2 fruit fly cellular contexts compared by ENCODE assay signal in genomic region chrX:4106756-4107155, dm6.
TF ChIP-seq lines count a peak whose summit lies in the region.

No protein-coding gene starts in this region.

TF ChIP-seq in whole organism, embryonic, 481 proteins besides CTCF, POLR2A, EP300 and RAD21 (continued from another document and continues in another):
- TF ChIP-seq Meics (GFP tag; optimal IDR thresholded peaks at IDR 0.05; lab: Kevin White, UChicago): no peak
- no peak for TF ChIP-seq btn (GFP tag; optimal IDR thresholded peaks at IDR 0.05; lab: Kevin White, UChicago)
- no peak for TF ChIP-seq CG6175 (GFP tag; IDR thresholded peaks at IDR 0.05; lab: Robert Waterston, UW)
- peak; percentile 48 for TF ChIP-seq CG18599 (GFP tag; optimal IDR thresholded peaks at IDR 0.05; lab: Kevin White, UChicago)
- peak; percentile 5 for TF ChIP-seq Abd-B (GFP tag; optimal IDR thresholded peaks at IDR 0.05; lab: Kevin White, UChicago)
- no peak for TF ChIP-seq CG12942 (GFP tag; optimal IDR thresholded peaks at IDR 0.05; lab: Kevin White, UChicago)
- TF ChIP-seq croc (GFP tag; conservative IDR thresholded peaks at IDR 0.05; lab: Robert Waterston, UW): peak; percentile 30; the same call in 2 of the 3 replicates
- TF ChIP-seq CG6813 (GFP tag; optimal IDR thresholded peaks at IDR 0.05; lab: Kevin White, UChicago): peak; percentile 55
- no peak for TF ChIP-seq CG3407 (GFP tag; optimal IDR thresholded peaks at IDR 0.05; lab: Kevin White, UChicago)
- no peak for TF ChIP-seq dimm (GFP tag; IDR thresholded peaks at IDR 0.05; lab: Robert Waterston, UW)
- TF ChIP-seq pzg (GFP tag; optimal IDR thresholded peaks at IDR 0.05; lab: Kevin White, UChicago): no peak
- no peak for TF ChIP-seq hkb (optimal IDR thresholded peaks at IDR 0.05; lab: Kevin White, UChicago)
- TF ChIP-seq hkb (GFP tag; IDR thresholded peaks at IDR 0.05; lab: Robert Waterston, UW): peak; percentile 36; the same call in 1 of the 2 replicates
- no peak for TF ChIP-seq ranshi (GFP tag; IDR thresholded peaks at IDR 0.05; lab: Robert Waterston, UW)
- no peak for TF ChIP-seq otp (GFP tag; IDR thresholded peaks at IDR 0.05; lab: Robert Waterston, UW)
- peak; percentile 54 for TF ChIP-seq Hmr (GFP tag; optimal IDR thresholded peaks at IDR 0.05; lab: Kevin White, UChicago)
- TF ChIP-seq fd96Cb (tag; optimal IDR thresholded peaks at IDR 0.05; lab: Kevin White, UChicago): peak; percentile 10
- TF ChIP-seq kni (GFP tag; optimal IDR thresholded peaks at IDR 0.05; lab: Kevin White, UChicago): no peak
- TF ChIP-seq CG10462 (GFP tag; optimal IDR thresholded peaks at IDR 0.05; lab: Kevin White, UChicago): no peak
- 0 out of 2 replicates have a peak, but pooled peaks have one; percentile 13 for TF ChIP-seq CG4360 (GFP tag; IDR thresholded peaks at IDR 0.05; lab: Robert Waterston, UW)
- no peak for TF ChIP-seq HLH54F (GFP tag; optimal IDR thresholded peaks at IDR 0.05; lab: Kevin White, UChicago)
- no peak for TF ChIP-seq twi (tag; optimal IDR thresholded peaks at IDR 0.05; lab: Kevin White, UChicago)
- no peak for TF ChIP-seq Dip2 (GFP tag; IDR thresholded peaks at IDR 0.05; lab: Robert Waterston, UW)
- no peak for TF ChIP-seq odd (GFP tag; optimal IDR thresholded peaks at IDR 0.05; lab: Kevin White, UChicago)
- TF ChIP-seq CG10267 (tag; optimal IDR thresholded peaks at IDR 0.05; lab: Kevin White, UChicago): peak; percentile 21
- TF ChIP-seq unc-4 (GFP tag; IDR thresholded peaks at IDR 0.05; lab: Robert Waterston, UW; ENCODE audit: partially characterized antibody): no peak
- TF ChIP-seq CG17359 (tag; optimal IDR thresholded peaks at IDR 0.05; lab: Kevin White, UChicago): peak; percentile 29
- TF ChIP-seq Nf-YB (GFP tag; optimal IDR thresholded peaks at IDR 0.05; lab: Kevin White, UChicago): peak; percentile 2
- no peak for TF ChIP-seq CG17802 (tag; optimal IDR thresholded peaks at IDR 0.05; lab: Kevin White, UChicago)
- TF ChIP-seq CG15269 (tag; optimal IDR thresholded peaks at IDR 0.05; lab: Kevin White, UChicago): peak; percentile 30
- peak; percentile 52 for TF ChIP-seq CG7556 (GFP tag; optimal IDR thresholded peaks at IDR 0.05; lab: Kevin White, UChicago)
- TF ChIP-seq phol (tag; optimal IDR thresholded peaks at IDR 0.05; lab: Kevin White, UChicago): peak; percentile 56
- TF ChIP-seq her (GFP tag; optimal IDR thresholded peaks at IDR 0.05; lab: Kevin White, UChicago): no peak
- TF ChIP-seq CG3281 (GFP tag; optimal IDR thresholded peaks at IDR 0.05; lab: Kevin White, UChicago): peak; percentile 19
- no peak for TF ChIP-seq CG14050 (GFP tag; IDR thresholded peaks at IDR 0.05; lab: Robert Waterston, UW)
- TF ChIP-seq dpn (GFP tag; optimal IDR thresholded peaks at IDR 0.05; lab: Kevin White, UChicago): peak; percentile 3 to 5
- peak; percentile 21 for TF ChIP-seq Asciz (GFP tag; optimal IDR thresholded peaks at IDR 0.05; lab: Kevin White, UChicago)
- peak; percentile 37 for TF ChIP-seq nom (GFP tag; optimal IDR thresholded peaks at IDR 0.05; lab: Kevin White, UChicago)
- no peak for TF ChIP-seq Neu2 (GFP tag; optimal IDR thresholded peaks at IDR 0.05; lab: Kevin White, UChicago; ENCODE audit: borderline replicate concordance)
- TF ChIP-seq grau (tag; optimal IDR thresholded peaks at IDR 0.05; lab: Kevin White, UChicago): peak; percentile 45
- no peak for TF ChIP-seq CG10147 (GFP tag; optimal IDR thresholded peaks at IDR 0.05; lab: Kevin White, UChicago)
- no peak for TF ChIP-seq BtbVII (GFP tag; optimal IDR thresholded peaks at IDR 0.05; lab: Kevin White, UChicago)
- TF ChIP-seq CG9609 (GFP tag; optimal IDR thresholded peaks at IDR 0.05; lab: Kevin White, UChicago): peak; percentile 25
- TF ChIP-seq CG17568 (GFP tag; optimal IDR thresholded peaks at IDR 0.05; lab: Kevin White, UChicago): no peak
- no peak for TF ChIP-seq cas (GFP tag; IDR thresholded peaks at IDR 0.05; lab: Robert Waterston, UW)
- peak; percentile 27 for TF ChIP-seq chn (GFP tag; optimal IDR thresholded peaks at IDR 0.05; lab: Kevin White, UChicago)
- TF ChIP-seq Adf1 (GFP tag; IDR thresholded peaks at IDR 0.05; lab: Robert Waterston, UW): no peak
- no peak for TF ChIP-seq CG4730 (GFP tag; IDR thresholded peaks at IDR 0.05; lab: Robert Waterston, UW)
- no peak for TF ChIP-seq hb (GFP tag; IDR thresholded peaks at IDR 0.05; lab: Robert Waterston, UW; ENCODE audit: partially characterized antibody)
- no peak for TF ChIP-seq CG1832 (GFP tag; optimal IDR thresholded peaks at IDR 0.05; lab: Kevin White, UChicago)
- TF ChIP-seq gcm2 (GFP tag; optimal IDR thresholded peaks at IDR 0.05; lab: Kevin White, UChicago): no peak
- TF ChIP-seq wek (GFP tag; optimal IDR thresholded peaks at IDR 0.05; lab: Kevin White, UChicago): no peak
- TF ChIP-seq CG2678 (tag; optimal IDR thresholded peaks at IDR 0.05; lab: Kevin White, UChicago): peak; percentile 54
- peak; percentile 1 for TF ChIP-seq CG1529 (GFP tag; optimal IDR thresholded peaks at IDR 0.05; lab: Kevin White, UChicago)
- TF ChIP-seq CG8089 (GFP tag; optimal IDR thresholded peaks at IDR 0.05; lab: Kevin White, UChicago): no peak
- TF ChIP-seq fd102C (GFP tag; optimal IDR thresholded peaks at IDR 0.05; lab: Kevin White, UChicago): no peak
- no peak for TF ChIP-seq CG1602 (GFP tag; optimal IDR thresholded peaks at IDR 0.05; lab: Kevin White, UChicago)
- TF ChIP-seq z (GFP tag; IDR thresholded peaks at IDR 0.05; lab: Robert Waterston, UW): no peak
- no peak for TF ChIP-seq HLHmδ (GFP tag; optimal IDR thresholded peaks at IDR 0.05; lab: Kevin White, UChicago)
- peak; percentile 46; the same call in 1 of the 3 replicates for TF ChIP-seq CG11695 (GFP tag; IDR thresholded peaks at IDR 0.05; lab: Robert Waterston, UW)
- TF ChIP-seq CG7357 (GFP tag; IDR thresholded peaks at IDR 0.05; lab: Robert Waterston, UW): 0 out of 3 replicates have a peak, but pooled peaks have one; percentile 19
- peak; percentile 4 for TF ChIP-seq pnt (GFP tag; optimal IDR thresholded peaks at IDR 0.05; lab: Kevin White, UChicago)
- no peak for TF ChIP-seq prd (optimal IDR thresholded peaks at IDR 0.05; lab: Kevin White, UChicago)
- peak; percentile 33; the same call in 1 of the 3 replicates for TF ChIP-seq prd (GFP tag; IDR thresholded peaks at IDR 0.05; lab: Robert Waterston, UW)
- TF ChIP-seq corto (GFP tag; optimal IDR thresholded peaks at IDR 0.05; lab: Kevin White, UChicago): no peak
- TF ChIP-seq CG11560 (tag; IDR thresholded peaks at IDR 0.05; lab: Robert Waterston, UW): 0 out of 3 replicates have a peak, but pooled peaks have one; percentile 48
- no peak for TF ChIP-seq CG11247 (GFP tag; IDR thresholded peaks at IDR 0.05; lab: Robert Waterston, UW)

TF ChIP-seq in whole organism, prepupa, 60 proteins besides CTCF, POLR2A, EP300 and RAD21 (continued from another document):
- TF ChIP-seq ss (GFP tag; optimal IDR thresholded peaks at IDR 0.05; lab: Kevin White, UChicago) (peak; percentile 70 to 83), salr (GFP tag; optimal IDR thresholded peaks at IDR 0.05; lab: Kevin White, UChicago) (peak; percentile 29 to 69), fd59A (GFP tag; optimal IDR thresholded peaks at IDR 0.05; lab: Kevin White, UChicago) (peak; percentile 70), fd85E (GFP tag; optimal IDR thresholded peaks at IDR 0.05; lab: Kevin White, UChicago) (no peak), acj6 (GFP tag; optimal IDR thresholded peaks at IDR 0.05; lab: Kevin White, UChicago) (peak; percentile 67), CG32006 (GFP tag; optimal IDR thresholded peaks at IDR 0.05; lab: Kevin White, UChicago) (peak; percentile 88), Sox14 (GFP tag; optimal IDR thresholded peaks at IDR 0.05; lab: Kevin White, UChicago) (peak; percentile 61), Gug (GFP tag; IDR thresholded peaks at IDR 0.05; lab: Robert Waterston, UW) (peak; percentile 51; the same call in 1 of the 2 replicates), CG34406 (GFP tag; optimal IDR thresholded peaks at IDR 0.05; lab: Kevin White, UChicago) (peak; percentile 56), CG7368 (GFP tag; optimal IDR thresholded peaks at IDR 0.05; lab: Kevin White, UChicago) (peak; percentile 71), CG6792 (GFP tag; optimal IDR thresholded peaks at IDR 0.05; lab: Kevin White, UChicago) (peak; percentile 63), Eip93F (GFP tag; optimal IDR thresholded peaks at IDR 0.05; lab: Kevin White, UChicago) (no peak), CG8319 (GFP tag; optimal IDR thresholded peaks at IDR 0.05; lab: Kevin White, UChicago) (peak; percentile 47), CG11294 (GFP tag; IDR thresholded peaks at IDR 0.05; lab: Robert Waterston, UW) (0 out of 2 replicates have a peak, but pooled peaks have one; percentile 28), OdsH (GFP tag; optimal IDR thresholded peaks at IDR 0.05; lab: Kevin White, UChicago) (peak; percentile 68), CG3032 (tag; optimal IDR thresholded peaks at IDR 0.05; lab: Kevin White, UChicago) (peak; percentile 75), dac (GFP tag; optimal IDR thresholded peaks at IDR 0.05; lab: Kevin White, UChicago) (peak; percentile 49), Blimp-1 (GFP tag; optimal IDR thresholded peaks at IDR 0.05; lab: Kevin White, UChicago) (peak; percentile 31), fkh (GFP tag; optimal IDR thresholded peaks at IDR 0.05; lab: Kevin White, UChicago) (no peak), net (GFP tag; optimal IDR thresholded peaks at IDR 0.05; lab: Kevin White, UChicago) (peak; percentile 76), dsx (GFP tag; optimal IDR thresholded peaks at IDR 0.05; lab: Kevin White, UChicago; ENCODE audit: poor library complexity, severe bottlenecking) (peak; percentile 42), Sox15 (GFP tag; optimal IDR thresholded peaks at IDR 0.05; lab: Kevin White, UChicago) (peak; percentile 51), Lpt (GFP tag; optimal IDR thresholded peaks at IDR 0.05; lab: Kevin White, UChicago) (peak; percentile 52), Eip75B (GFP tag; optimal IDR thresholded peaks at IDR 0.05; lab: Kevin White, UChicago) (peak; percentile 63), Hr38 (GFP tag; optimal IDR thresholded peaks at IDR 0.05; lab: Kevin White, UChicago) (no peak), CG6276 (GFP tag; optimal IDR thresholded peaks at IDR 0.05; lab: Kevin White, UChicago) (no peak), vri (GFP tag; optimal IDR thresholded peaks at IDR 0.05; lab: Kevin White, UChicago) (no peak), Ets96B (tag; optimal IDR thresholded peaks at IDR 0.05; lab: Kevin White, UChicago) (peak; percentile 70), CG4318 (GFP tag; optimal IDR thresholded peaks at IDR 0.05; lab: Kevin White, UChicago) (no peak), Smox (GFP tag; optimal IDR thresholded peaks at IDR 0.05; lab: Kevin White, UChicago) (peak; percentile 42), Hr39 (GFP tag; optimal IDR thresholded peaks at IDR 0.05; lab: Kevin White, UChicago) (peak; percentile 58), eg (GFP tag; IDR thresholded peaks at IDR 0.05; lab: Robert Waterston, UW) (peak; percentile 70), CG6163 (GFP tag; IDR thresholded peaks at IDR 0.05; lab: Robert Waterston, UW) (peak; percentile 69), svp (GFP tag; lab: Kevin White, UChicago) (peak; percentile 82), CG31627 (GFP tag; optimal IDR thresholded peaks at IDR 0.05; lab: Kevin White, UChicago) (peak; percentile 66), CG1621 (tag; optimal IDR thresholded peaks at IDR 0.05; lab: Kevin White, UChicago) (peak; percentile 72), Ets21C (GFP tag; optimal IDR thresholded peaks at IDR 0.05; lab: Kevin White, UChicago) (peak; percentile 28), CG10669 (GFP tag; optimal IDR thresholded peaks at IDR 0.05; lab: Kevin White, UChicago) (peak; percentile 78)
